Fruit fly (Drosophila melanogaster): ENCODE data around the gene CG6179.

CG6179 gene

DNA sequence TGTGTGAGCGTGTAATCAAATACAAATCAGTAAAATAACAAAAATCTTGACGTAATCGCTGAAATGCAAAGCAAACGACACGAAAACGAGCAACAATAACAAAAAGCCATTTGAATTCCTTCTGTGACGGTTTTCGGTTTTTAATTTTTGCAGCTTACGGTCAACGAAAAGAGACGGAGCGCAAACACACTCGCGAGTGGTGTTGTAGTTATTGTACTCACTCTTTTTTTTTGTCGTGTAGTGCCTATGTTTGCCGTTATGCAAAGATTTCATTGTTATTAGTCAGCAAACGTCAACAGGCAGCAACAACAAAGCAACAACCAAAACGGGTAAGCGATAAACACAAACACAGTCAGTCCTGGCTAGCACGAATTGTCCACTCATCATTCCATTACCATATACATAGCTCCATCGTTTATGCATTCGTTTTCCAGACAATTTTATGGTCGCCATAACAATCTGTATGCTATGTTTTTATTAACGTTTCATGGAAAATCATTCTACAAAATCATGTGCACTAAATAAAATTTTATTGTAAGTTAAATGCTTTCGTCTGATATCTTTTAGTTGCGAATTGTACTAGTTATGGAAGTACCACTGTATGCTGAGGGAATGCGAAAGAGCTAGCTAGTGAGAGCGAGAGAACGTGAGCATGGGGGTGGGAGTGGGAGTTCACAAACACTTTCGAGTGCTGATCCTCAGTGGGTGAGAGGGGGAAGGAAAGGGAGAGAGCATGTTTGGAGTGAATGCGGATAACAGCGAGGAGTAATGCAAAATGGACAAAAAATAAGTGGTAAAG lies 12.8 kb upstream of the CG6179 start (continued):
- no peak for TF ChIP-seq CG16779 (GFP tag; IDR thresholded peaks at IDR 0.05)
- TF ChIP-seq CG31365 (tag; optimal IDR thresholded peaks at IDR 0.05) = peak; percentile 37
- no peak for TF ChIP-seq CG3726 (GFP tag; IDR thresholded peaks at IDR 0.05)
- peak; percentile 88 for TF ChIP-seq dysf (GFP tag; IDR thresholded peaks at IDR 0.05)
- no peak for TF ChIP-seq tna (GFP tag; IDR thresholded peaks at IDR 0.05; ENCODE audit: partially characterized antibody)
- TF ChIP-seq CG4282 (GFP tag; optimal IDR thresholded peaks at IDR 0.05) = no peak
- peak; percentile 53; the same call in 1 of the 3 replicates for TF ChIP-seq zfh1 (GFP tag; IDR thresholded peaks at IDR 0.05)
- peak; percentile 56; the same call in 1 of the 2 replicates for TF ChIP-seq CG10321 (GFP tag; IDR thresholded peaks at IDR 0.05)
- no peak for TF ChIP-seq inv (GFP tag; IDR thresholded peaks at IDR 0.05; ENCODE audit: partially characterized antibody)
- no peak for TF ChIP-seq vnd (GFP tag; IDR thresholded peaks at IDR 0.05; ENCODE audit: partially characterized antibody)
- TF ChIP-seq pnt (GFP tag; optimal IDR thresholded peaks at IDR 0.05) = no peak
- peak; percentile 52 for TF ChIP-seq Side (GFP tag; optimal IDR thresholded peaks at IDR 0.05)
- no peak for TF ChIP-seq CTCF (GFP tag; optimal IDR thresholded peaks at IDR 0.05)
- 0 out of 2 replicates have a peak, but pooled peaks have one; percentile 49 for TF ChIP-seq toy (GFP tag; IDR thresholded peaks at IDR 0.05)
- TF ChIP-seq Trl (optimal IDR thresholded peaks at IDR 0.05) = peak; percentile 51 to 79
- TF ChIP-seq Trl (GFP tag; optimal IDR thresholded peaks at IDR 0.05) = peak; percentile 51
- no peak for TF ChIP-seq Camta (GFP tag; optimal IDR thresholded peaks at IDR 0.05)
- no peak for TF ChIP-seq trh (GFP tag; optimal IDR thresholded peaks at IDR 0.05)
- TF ChIP-seq otp (GFP tag; IDR thresholded peaks at IDR 0.05) = no peak; the same call in 2 of the 3 replicates
- no peak for TF ChIP-seq CG18764 (GFP tag; optimal IDR thresholded peaks at IDR 0.05)
- peak; percentile 79 for TF ChIP-seq mam (GFP tag; optimal IDR thresholded peaks at IDR 0.05)
- TF ChIP-seq CG11560 (tag; IDR thresholded peaks at IDR 0.05) = peak; percentile 71; the same call in 2 of the 3 replicates
- TF ChIP-seq CG34376 (GFP tag; optimal IDR thresholded peaks at IDR 0.05) = peak; percentile 71
- TF ChIP-seq Doc2 (GFP tag; IDR thresholded peaks at IDR 0.05) = no peak
- TF ChIP-seq run (tag; optimal IDR thresholded peaks at IDR 0.05) = peak; percentile 52
- TF ChIP-seq Sin3A (optimal IDR thresholded peaks at IDR 0.05) = no peak
- TF ChIP-seq Tbp (GFP tag; optimal IDR thresholded peaks at IDR 0.05) = no peak
- peak; percentile 16 for TF ChIP-seq slp2 (GFP tag; optimal IDR thresholded peaks at IDR 0.05)
- no peak for TF ChIP-seq CG11696 (GFP tag; IDR thresholded peaks at IDR 0.05)
- TF ChIP-seq zfh2 (GFP tag; optimal IDR thresholded peaks at IDR 0.05) = peak; percentile 86
- TF ChIP-seq CG16815 (GFP tag; optimal IDR thresholded peaks at IDR 0.05) = peak; percentile 54
- peak; percentile 52 for TF ChIP-seq salm (tag; optimal IDR thresholded peaks at IDR 0.05)
- no peak for TF ChIP-seq Dip2 (GFP tag; IDR thresholded peaks at IDR 0.05)
- peak; percentile 82 for TF ChIP-seq CG8924 (tag; optimal IDR thresholded peaks at IDR 0.05)
- no peak for TF ChIP-seq wek (GFP tag; optimal IDR thresholded peaks at IDR 0.05)
- peak; percentile 61 for TF ChIP-seq CG12744 (GFP tag; optimal IDR thresholded peaks at IDR 0.05)
- TF ChIP-seq ems (GFP tag; optimal IDR thresholded peaks at IDR 0.05) = peak; percentile 35
- TF ChIP-seq Kr (GFP tag; optimal IDR thresholded peaks at IDR 0.05) = no peak
- peak; percentile 44 for TF ChIP-seq CG16863 (GFP tag; optimal IDR thresholded peaks at IDR 0.05)
- peak; percentile 72 for TF ChIP-seq CHES-1-like (GFP tag; optimal IDR thresholded peaks at IDR 0.05)
- no peak for TF ChIP-seq CG42726 (GFP tag; IDR thresholded peaks at IDR 0.05; ENCODE audit: partially characterized antibody)
- TF ChIP-seq chn (GFP tag; optimal IDR thresholded peaks at IDR 0.05) = peak; percentile 13
- peak; percentile 23 for TF ChIP-seq NC2α (GFP tag; optimal IDR thresholded peaks at IDR 0.05)
- TF ChIP-seq CG4424 (GFP tag; optimal IDR thresholded peaks at IDR 0.05) = no peak
- no peak for TF ChIP-seq ato (GFP tag; IDR thresholded peaks at IDR 0.05; ENCODE audit: partially characterized antibody)
- peak; percentile 39 for TF ChIP-seq Usf (GFP tag; optimal IDR thresholded peaks at IDR 0.05)
- TF ChIP-seq CG30020 (tag; optimal IDR thresholded peaks at IDR 0.05) = peak; percentile 27
- peak; percentile 58 for TF ChIP-seq CG18619 (GFP tag; optimal IDR thresholded peaks at IDR 0.05)
- TF ChIP-seq CG1602 (GFP tag; optimal IDR thresholded peaks at IDR 0.05) = no peak
- TF ChIP-seq CG4617 (GFP tag; optimal IDR thresholded peaks at IDR 0.05; ENCODE audit: borderline replicate concordance) = no peak
- peak; percentile 69 for TF ChIP-seq Oli (tag; optimal IDR thresholded peaks at IDR 0.05)
